Worm (Caenorhabditis elegans) whole organism, late embryonic: ENCODE measurements around the gene grd-13.

Source experiments
- ahr-1 ChIP-seq: sonication (generic microtip); optimal IDR thresholded peaks from 2 replicates; lab custom pipeline; 2016; ENCODE audit warnings: missing genetic modification characterization, missing compliant biosample characterization
- ama-1 ChIP-seq: fragments of 150-350 bp; optimal IDR thresholded peaks from 2 replicates; lab custom pipeline; 2014
- lin-11 ChIP-seq: fragments of 200-800 bp; sonication (Bioruptor generic); optimal IDR thresholded peaks from 2 replicates; lab custom pipeline; 2018; ENCODE audit warnings: mild to moderate bottlenecking, missing genetic modification characterization, missing compliant biosample characterization
- nhr-11 ChIP-seq: fragments of 150-350 bp; optimal IDR thresholded peaks from 2 replicates; lab custom pipeline; 2014; ENCODE audit warnings: missing biosample characterization, missing genetic modification characterization

DNA sequence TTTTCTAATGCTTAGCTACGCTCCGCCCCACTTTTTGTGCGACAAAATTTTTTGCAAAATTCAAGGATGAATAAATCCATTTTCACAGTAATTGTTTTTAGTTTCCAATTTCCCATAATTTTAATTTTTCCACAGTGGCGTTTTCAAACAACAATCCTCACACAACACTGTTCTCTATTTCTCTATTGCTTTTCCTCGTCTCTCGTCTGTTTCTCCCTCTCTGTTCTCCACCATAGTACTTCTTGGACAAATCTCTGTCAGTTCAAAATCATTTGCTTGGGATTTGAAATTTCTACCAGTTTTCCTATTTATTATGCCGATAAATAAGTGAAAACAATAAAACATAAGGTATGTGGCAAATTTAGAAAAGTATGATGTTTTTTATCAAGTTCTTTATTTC lies 25.1 kb downstream of the grd-13 start, which contains the start of gene F58E2.4:
- TF ChIP-seq lin-11 (no peak), nhr-11 (no peak), ahr-1 (tag; lab: Kevin White, UChicago) (no peak), ama-1 (lab: Kevin White, UChicago) (no peak)
